Worm (Caenorhabditis elegans) whole organism, young adult: ENCODE measurements around the gene srx-8.

ENCODE experiments used
- B0019.2 ChIP-seq: fragments of 200-800 bp; sonication (Bioruptor generic); conservative IDR thresholded peaks from 2 replicates; pipeline ENCODE4 v1.3.6; 2022; ENCODE audit warnings: missing genetic modification reagents, missing genetic modification characterization, missing compliant biosample characterization
- C17E4.6 ChIP-seq: fragments of 200-800 bp; sonication (Bioruptor generic); IDR thresholded peaks from 2 replicates; pipeline ENCODE4 v1.3.6; 2022; ENCODE audit warnings: missing genetic modification reagents, missing genetic modification characterization, missing compliant biosample characterization
- F22D6.2 ChIP-seq: sonication (generic microtip); optimal IDR thresholded peaks from 2 replicates; lab custom pipeline; 2016; ENCODE audit warnings: mild to moderate bottlenecking, missing genetic modification characterization, missing compliant biosample characterization
- F23B12.7 ChIP-seq: sonication (generic microtip); optimal IDR thresholded peaks from 2 replicates; lab custom pipeline; 2017; ENCODE audit warnings: missing genetic modification characterization, mild to moderate bottlenecking, missing compliant biosample characterization, antibody characterized with exemption, moderate library complexity; ENCODE audit not compliant: insufficient read depth
- F33H1.4 ChIP-seq: fragments of 200-800 bp; sonication (Bioruptor generic); IDR thresholded peaks from 2 replicates; pipeline ENCODE4 v1.3.6; 2022; ENCODE audit warnings: missing genetic modification reagents, missing genetic modification characterization, missing compliant biosample characterization
- F49E8.2 ChIP-seq: sonication (generic microtip); optimal IDR thresholded peaks from 3 replicates; lab custom pipeline; 2017; ENCODE audit warnings: missing genetic modification characterization, mild to moderate bottlenecking, missing compliant biosample characterization, antibody characterized with exemption, moderate library complexity; ENCODE audit not compliant: insufficient read depth
- K12H6.12 ChIP-seq: fragments of 200-800 bp; sonication (Bioruptor generic); optimal IDR thresholded peaks from 2 replicates; lab custom pipeline; 2018; ENCODE audit warnings: mild to moderate bottlenecking, missing genetic modification characterization, missing compliant biosample characterization
- T26A5.8 ChIP-seq: sonication (generic microtip); optimal IDR thresholded peaks from 2 replicates; lab custom pipeline; 2016; ENCODE audit warnings: missing genetic modification characterization, missing compliant biosample characterization
- Y56A3A.18 ChIP-seq: fragments of 200-800 bp; sonication (Bioruptor generic); IDR thresholded peaks from 2 replicates; pipeline ENCODE4 v1.3.6; 2022; ENCODE audit warnings: missing genetic modification reagents, missing genetic modification characterization, missing compliant biosample characterization
- Y67H2A.10 ChIP-seq: fragments of 200-800 bp; sonication (Bioruptor generic); conservative IDR thresholded peaks from 2 replicates; pipeline ENCODE4 v1.3.6; 2022; ENCODE audit warnings: missing genetic modification reagents, missing genetic modification characterization, missing compliant biosample characterization
- ZK185.1 ChIP-seq: sonication (generic microtip); optimal IDR thresholded peaks from 2 replicates; lab custom pipeline; 2016; ENCODE audit warnings: mild to moderate bottlenecking, missing genetic modification characterization, missing compliant biosample characterization; ENCODE audit not compliant: poor library complexity, severe bottlenecking
- akir-1 ChIP-seq: fragments of 200-800 bp; sonication (Bioruptor generic); optimal IDR thresholded peaks from 2 replicates; lab custom pipeline; 2018; ENCODE audit warnings: mild to moderate bottlenecking, missing genetic modification characterization, moderate library complexity, missing compliant biosample characterization
- ama-1 ChIP-seq, 3 experiments: fragments of 150-350 bp in 1 of 3; sonication (generic microtip) in 2 of 3; optimal IDR thresholded peaks; 2 replicates each; lab custom pipeline; 2014 to 2018; ENCODE audit warnings: missing biosample characterization in 2 of 3, missing genetic modification characterization in 2 of 3, missing genetic modification reagents in 2 of 3
- attf-3 ChIP-seq: fragments of 200-800 bp; sonication (Bioruptor generic); conservative IDR thresholded peaks from 2 replicates; pipeline ENCODE4 v1.3.6; 2022; ENCODE audit warnings: missing genetic modification reagents, missing genetic modification characterization, missing compliant biosample characterization
- attf-5 ChIP-seq: fragments of 200-800 bp; sonication (Bioruptor generic); optimal IDR thresholded peaks from 2 replicates; lab custom pipeline; 2018; ENCODE audit warnings: mild to moderate bottlenecking, missing genetic modification characterization, missing compliant biosample characterization
- cebp-2 ChIP-seq: fragments of 200-800 bp; sonication (Bioruptor generic); IDR thresholded peaks from 2 replicates; pipeline ENCODE4 v1.3.6; 2022; ENCODE audit warnings: missing genetic modification characterization, missing compliant biosample characterization
- ceh-100 ChIP-seq: fragments of 200-800 bp; sonication (Bioruptor generic); IDR thresholded peaks from 2 replicates; pipeline ENCODE4 v1.3.6; 2022; ENCODE audit warnings: missing genetic modification reagents, missing genetic modification characterization, missing compliant biosample characterization
- ceh-27 ChIP-seq: fragments of 200-800 bp; sonication (Bioruptor generic); optimal IDR thresholded peaks from 2 replicates; lab custom pipeline; 2018; ENCODE audit warnings: mild to moderate bottlenecking, missing genetic modification characterization, moderate library complexity, missing compliant biosample characterization
- ceh-40 ChIP-seq: fragments of 200-800 bp; sonication (Bioruptor generic); IDR thresholded peaks from 2 replicates; pipeline ENCODE4 v1.3.6; 2022; ENCODE audit warnings: missing genetic modification characterization, missing compliant biosample characterization
- chd-7 ChIP-seq: sonication (generic microtip); optimal IDR thresholded peaks from 2 replicates; lab custom pipeline; 2016; ENCODE audit warnings: mild to moderate bottlenecking, missing genetic modification characterization, moderate library complexity, missing compliant biosample characterization
- dpff-1 ChIP-seq: sonication (generic microtip); optimal IDR thresholded peaks from 2 replicates; lab custom pipeline; 2017; ENCODE audit warnings: mild to moderate bottlenecking, missing genetic modification characterization, missing compliant biosample characterization
- egl-18 ChIP-seq: fragments of 200-800 bp; sonication (Bioruptor generic); IDR thresholded peaks from 2 replicates; pipeline ENCODE4 v1.3.6; 2022; ENCODE audit warnings: missing genetic modification reagents, missing genetic modification characterization, missing compliant biosample characterization
- egrh-3 ChIP-seq: fragments of 200-800 bp; sonication (Bioruptor generic); IDR thresholded peaks from 2 replicates; pipeline ENCODE4 v1.3.6; 2022; ENCODE audit warnings: missing genetic modification reagents, missing genetic modification characterization, missing compliant biosample characterization
- ekl-4 ChIP-seq: fragments of 200-800 bp; sonication (Bioruptor generic); IDR thresholded peaks from 2 replicates; pipeline ENCODE4 v1.3.6; 2022; ENCODE audit warnings: missing genetic modification reagents, missing genetic modification characterization, missing compliant biosample characterization
- ets-4 ChIP-seq: fragments of 200-800 bp; sonication (Bioruptor generic); optimal IDR thresholded peaks from 2 replicates; lab custom pipeline; 2018; ENCODE audit warnings: mild to moderate bottlenecking, missing genetic modification characterization, missing compliant biosample characterization
- hmg-20 ChIP-seq: fragments of 200-800 bp; sonication (Bioruptor generic); IDR thresholded peaks from 2 replicates; pipeline ENCODE4 v1.3.6; 2022; ENCODE audit warnings: missing genetic modification reagents, missing genetic modification characterization, missing compliant biosample characterization
- hsf-1 ChIP-seq: fragments of 200-800 bp; sonication (Bioruptor generic); IDR thresholded peaks from 2 replicates; pipeline ENCODE4 v1.3.6; 2022; ENCODE audit warnings: missing genetic modification reagents, missing genetic modification characterization, missing compliant biosample characterization
- lag-1 ChIP-seq: fragments of 200-800 bp; sonication (Bioruptor generic); IDR thresholded peaks from 2 replicates; pipeline ENCODE4 v1.3.6; 2022; ENCODE audit warnings: missing genetic modification reagents, missing genetic modification characterization, missing compliant biosample characterization
- let-526 ChIP-seq: fragments of 200-800 bp; sonication (Bioruptor generic); IDR thresholded peaks from 2 replicates; pipeline ENCODE4 v1.3.6; 2022; ENCODE audit warnings: missing genetic modification reagents, missing genetic modification characterization, missing compliant biosample characterization
- let-607 ChIP-seq, 2 experiments: fragments of 200-800 bp in 1 of 2; sonication (Bioruptor generic) in 1 of 2; sonication (generic microtip) in 1 of 2; optimal IDR thresholded peaks; 2 replicates each; lab custom pipeline; 2016 to 2018; ENCODE audit warnings: mild to moderate bottlenecking in 2 of 2, missing compliant biosample characterization in 2 of 2, missing genetic modification characterization in 2 of 2, moderate library complexity in 2 of 2, missing genotype in 1 of 2
- lsl-1 ChIP-seq: fragments of 200-800 bp; sonication (Bioruptor generic); optimal IDR thresholded peaks from 2 replicates; lab custom pipeline; 2018; ENCODE audit warnings: mild to moderate bottlenecking, missing genetic modification characterization, moderate library complexity, missing compliant biosample characterization
- madf-3 ChIP-seq: fragments of 200-800 bp; sonication (Bioruptor generic); IDR thresholded peaks from 2 replicates; pipeline ENCODE4 v1.3.6; 2022; ENCODE audit warnings: missing genetic modification reagents, missing genetic modification characterization, missing compliant biosample characterization
- madf-8 ChIP-seq: fragments of 200-800 bp; sonication (Bioruptor generic); conservative IDR thresholded peaks from 2 replicates; pipeline ENCODE4 v1.3.6; 2022; ENCODE audit warnings: missing genetic modification reagents, missing genetic modification characterization, missing compliant biosample characterization
- mcd-1 ChIP-seq: fragments of 200-800 bp; sonication (Bioruptor generic); IDR thresholded peaks from 2 replicates; pipeline ENCODE4 v1.3.6; 2022; ENCODE audit warnings: missing genetic modification reagents, missing genetic modification characterization, missing compliant biosample characterization
- mes-4 ChIP-seq: sonication (generic microtip); optimal IDR thresholded peaks from 2 replicates; lab custom pipeline; 2016; ENCODE audit warnings: missing genotype, missing genetic modification characterization, missing compliant biosample characterization
- nfya-1 ChIP-seq: sonication (generic microtip); optimal IDR thresholded peaks from 2 replicates; lab custom pipeline; 2017; ENCODE audit warnings: antibody characterized with exemption, missing compliant biosample characterization, missing genetic modification characterization, borderline replicate concordance; ENCODE audit not compliant: insufficient read depth
- nhr-179 ChIP-seq: sonication (generic microtip); optimal IDR thresholded peaks from 2 replicates; lab custom pipeline; 2016; ENCODE audit warnings: mild to moderate bottlenecking, missing genetic modification characterization, missing compliant biosample characterization
- rcor-1 ChIP-seq: fragments of 200-800 bp; sonication (Bioruptor generic); IDR thresholded peaks from 2 replicates; pipeline ENCODE4 v1.3.6; 2022; ENCODE audit warnings: missing genetic modification reagents, missing genetic modification characterization, missing compliant biosample characterization
- repo-1 ChIP-seq: sonication (generic microtip); optimal IDR thresholded peaks from 2 replicates; lab custom pipeline; 2017; ENCODE audit warnings: mild to moderate bottlenecking, missing genetic modification characterization, missing compliant biosample characterization
- rpc-1 ChIP-seq, 2 experiments: fragments of 150-350 bp in 1 of 2; sonication (generic microtip) in 1 of 2; optimal IDR thresholded peaks; 2 replicates each; lab custom pipeline; 2014 to 2018; ENCODE audit warnings: missing biosample characterization in 1 of 2, missing genetic modification characterization in 1 of 2, missing genetic modification reagents in 1 of 2, missing genotype in 1 of 2
- sea-2 ChIP-seq: fragments of 200-800 bp; sonication (Bioruptor generic); IDR thresholded peaks from 2 replicates; pipeline ENCODE4 v1.3.6; 2022; ENCODE audit warnings: missing genetic modification characterization, missing compliant biosample characterization
- sptf-2 ChIP-seq: fragments of 200-800 bp; sonication (Bioruptor generic); optimal IDR thresholded peaks from 2 replicates; lab custom pipeline; 2018; ENCODE audit warnings: mild to moderate bottlenecking, missing genetic modification characterization, missing compliant biosample characterization
- zfh-2 ChIP-seq: fragments of 200-800 bp; sonication (Bioruptor generic); conservative IDR thresholded peaks from 2 replicates; pipeline ENCODE4 v1.3.6; 2022; ENCODE audit warnings: missing genetic modification reagents, missing genetic modification characterization, missing compliant biosample characterization
- ztf-22 ChIP-seq: fragments of 200-800 bp; sonication (Bioruptor generic); optimal IDR thresholded peaks from 2 replicates; lab custom pipeline; 2018; ENCODE audit warnings: mild to moderate bottlenecking, missing genetic modification characterization, moderate library complexity, missing compliant biosample characterization
- ztf-3 ChIP-seq: fragments of 200-800 bp; sonication (Bioruptor generic); optimal IDR thresholded peaks from 2 replicates; lab custom pipeline; 2018; ENCODE audit warnings: mild to moderate bottlenecking, missing genetic modification characterization, missing compliant biosample characterization

srx-8 gene

DNA sequence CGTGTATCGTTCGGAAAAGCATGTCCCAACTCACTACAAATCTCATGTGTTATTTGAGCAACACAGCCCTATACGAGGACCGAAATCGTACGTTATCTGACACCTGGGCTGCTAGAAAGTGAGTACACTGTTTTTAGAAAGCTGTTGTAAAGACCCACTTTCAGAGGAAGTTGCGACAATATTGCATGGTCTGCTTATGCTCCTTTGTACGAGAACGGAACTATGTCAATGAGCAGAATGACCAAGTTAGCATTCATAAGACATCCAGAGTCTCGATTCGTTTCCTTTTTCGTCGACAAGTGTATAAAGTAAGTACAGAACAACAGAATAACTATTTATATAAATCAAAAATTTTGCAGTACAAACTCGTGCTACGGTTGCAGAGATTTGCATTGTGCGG, 21.0 kb upstream of the srx-8 start:
- TF ChIP-seq Y67H2A.10 (GFP tag; lab: Robert Waterston, UW): no peak
- TF ChIP-seq ekl-4 (GFP tag; lab: Robert Waterston, UW): no peak
- no peak for TF ChIP-seq repo-1
- no peak for TF ChIP-seq attf-5
- no peak for TF ChIP-seq let-526 (GFP tag; lab: Robert Waterston, UW)
- no peak for TF ChIP-seq Y56A3A.18
- TF ChIP-seq ets-4 (GFP tag; lab: Kevin White, UChicago): no peak
- TF ChIP-seq B0019.2 (GFP tag; lab: Robert Waterston, UW): no peak
- TF ChIP-seq egl-18: no peak
- no peak for TF ChIP-seq rpc-1 (optimal IDR thresholded peaks at IDR 0.05; lab: Kevin White, UChicago)
- no peak for TF ChIP-seq rpc-1 (tag; optimal IDR thresholded peaks at IDR 0.05; lab: Kevin White, UChicago)
- no peak for TF ChIP-seq F33H1.4 (GFP tag; lab: Robert Waterston, UW)
- TF ChIP-seq ceh-40 (GFP tag; lab: Robert Waterston, UW): no peak
- TF ChIP-seq ceh-100 (GFP tag; lab: Robert Waterston, UW): no peak
- TF ChIP-seq egrh-3 (GFP tag; lab: Robert Waterston, UW): no peak
- TF ChIP-seq hsf-1 (GFP tag; lab: Robert Waterston, UW): no peak
- no peak for TF ChIP-seq K12H6.12 (tag; lab: Kevin White, UChicago)

DNA sequence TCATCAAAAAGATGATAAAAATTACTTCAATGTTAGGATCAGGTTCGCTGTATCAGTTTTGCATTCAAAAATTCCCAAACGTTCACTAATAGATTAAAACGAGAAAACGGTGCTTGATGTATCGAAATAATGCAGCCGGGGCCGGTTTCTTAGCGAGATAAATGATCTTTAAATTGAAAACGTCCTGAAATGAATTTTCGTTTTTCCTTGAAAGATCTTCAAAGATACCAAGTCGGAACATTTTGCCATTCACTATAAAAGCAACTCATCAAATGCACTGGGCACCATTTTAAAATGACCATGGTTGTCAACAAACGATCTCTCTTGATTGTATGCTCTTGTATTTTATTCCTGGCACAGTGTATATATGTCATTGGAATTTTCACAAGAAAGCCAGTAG, 20.1 kb upstream of the srx-8 start, which contains the start of gene K06H6.5:
K06H6.5 (plus strand) TSS at position 301 of the 400 bp plus-strand sequence.
- TF ChIP-seq attf-3 (GFP tag; lab: Robert Waterston, UW) (no peak), cebp-2 (GFP tag; lab: Robert Waterston, UW) (no peak), ama-1 (optimal IDR thresholded peaks at IDR 0.05; lab: Kevin White, UChicago) (no peak), ama-1 (GFP tag; optimal IDR thresholded peaks at IDR 0.05; lab: Kevin White, UChicago) (no peak), sea-2 (no peak), chd-7 (tag; lab: Kevin White, UChicago) (no peak), madf-3 (GFP tag; lab: Robert Waterston, UW) (no peak), rcor-1 (GFP tag; lab: Robert Waterston, UW) (no peak), hmg-20 (GFP tag; lab: Robert Waterston, UW) (no peak), akir-1 (GFP tag; lab: Kevin White, UChicago) (no peak), sptf-2 (GFP tag; lab: Kevin White, UChicago) (no peak), madf-8 (GFP tag; lab: Robert Waterston, UW) (no peak), let-607 (tag; optimal IDR thresholded peaks at IDR 0.05; lab: Kevin White, UChicago) (no peak), F49E8.2 (no peak), zfh-2 (no peak), ceh-40 (GFP tag; lab: Robert Waterston, UW) (no peak), F23B12.7 (no peak), mcd-1 (GFP tag; lab: Robert Waterston, UW) (no peak), F22D6.2 (tag; lab: Kevin White, UChicago) (no peak), nhr-179 (tag; lab: Kevin White, UChicago) (no peak), dpff-1 (tag; lab: Kevin White, UChicago) (no peak)

DNA sequence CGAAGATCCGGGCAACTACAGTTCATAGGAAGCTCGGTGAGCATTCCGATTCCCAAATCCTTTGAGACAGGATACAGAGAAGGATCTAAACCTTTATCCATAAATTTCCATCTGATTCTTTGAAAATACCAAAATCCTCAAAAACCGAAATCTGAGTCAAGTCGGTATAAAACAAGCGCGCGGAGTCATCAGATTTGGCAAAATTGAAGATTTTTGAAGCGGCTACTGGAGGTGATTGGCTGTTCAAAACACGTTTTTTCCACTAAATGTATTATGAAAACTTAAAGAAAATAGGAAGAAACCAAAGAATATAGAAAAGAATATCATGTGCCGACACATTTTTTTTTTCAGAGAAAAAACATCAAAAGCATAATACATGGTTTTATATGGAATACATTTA, 18.7 kb upstream of the srx-8 start, which contains the start of gene C14C6.13:
C14C6.13 (minus strand) TSS at position 101 of the 400 bp plus-strand sequence.
- TF ChIP-seq ztf-22 (GFP tag; lab: Kevin White, UChicago): no peak
- no peak for TF ChIP-seq ceh-40 (GFP tag; lab: Robert Waterston, UW)
- TF ChIP-seq ztf-3 (GFP tag; lab: Kevin White, UChicago): no peak
- TF ChIP-seq repo-1: no peak
- TF ChIP-seq let-607 (tag; optimal IDR thresholded peaks at IDR 0.05; lab: Kevin White, UChicago): no peak
- no peak for TF ChIP-seq lsl-1 (GFP tag; lab: Kevin White, UChicago)
- no peak for TF ChIP-seq F49E8.2
- no peak for TF ChIP-seq F33H1.4 (GFP tag; lab: Robert Waterston, UW)
- TF ChIP-seq akir-1 (GFP tag; lab: Kevin White, UChicago): no peak
- no peak for TF ChIP-seq nfya-1
- no peak for TF ChIP-seq ZK185.1 (tag; lab: Kevin White, UChicago)
- no peak for TF ChIP-seq lag-1
- TF ChIP-seq T26A5.8: no peak
- no peak for TF ChIP-seq mcd-1 (GFP tag; lab: Robert Waterston, UW)
- TF ChIP-seq dpff-1 (tag; lab: Kevin White, UChicago): no peak
- TF ChIP-seq mes-4 (tag; lab: Kevin White, UChicago): no peak
- TF ChIP-seq ceh-27 (GFP tag; lab: Kevin White, UChicago): no peak
- no peak for TF ChIP-seq zfh-2
- TF ChIP-seq C17E4.6 (GFP tag; lab: Robert Waterston, UW): no peak
